Worm (Caenorhabditis elegans) whole organism, late embryonic: ENCODE data around the gene pgph-1.

Source experiments
- ama-1 ChIP-seq: fragments of 150-350 bp; optimal IDR thresholded peaks from 2 replicates; lab custom pipeline; 2014
- ceh-18 ChIP-seq: sonication (generic microtip); optimal IDR thresholded peaks from 2 replicates; lab custom pipeline; 2016; ENCODE audit warnings: missing genetic modification characterization, missing compliant biosample characterization
- dve-1 ChIP-seq: sonication (generic microtip); optimal IDR thresholded peaks from 2 replicates; lab custom pipeline; 2017; ENCODE audit warnings: antibody characterized with exemption, mild to moderate bottlenecking, missing genetic modification characterization, missing compliant biosample characterization
- elt-4 ChIP-seq: sonication (generic microtip); optimal IDR thresholded peaks from 2 replicates; lab custom pipeline; 2016; ENCODE audit warnings: missing genetic modification characterization, missing compliant biosample characterization
- fkh-6 ChIP-seq: sonication (generic microtip); optimal IDR thresholded peaks from 2 replicates; lab custom pipeline; 2016; ENCODE audit warnings: missing genetic modification characterization, missing compliant biosample characterization
- nfya-1 ChIP-seq: sonication (generic microtip); optimal IDR thresholded peaks from 2 replicates; lab custom pipeline; 2017; ENCODE audit warnings: missing genetic modification characterization, mild to moderate bottlenecking, missing compliant biosample characterization, antibody characterized with exemption, moderate library complexity
- rnt-1 ChIP-seq: sonication (generic microtip); optimal IDR thresholded peaks from 2 replicates; lab custom pipeline; 2016; ENCODE audit warnings: missing genetic modification characterization, missing compliant biosample characterization
- unc-86 ChIP-seq: sonication (generic microtip); optimal IDR thresholded peaks from 2 replicates; lab custom pipeline; 2016; ENCODE audit warnings: missing genetic modification characterization, missing compliant biosample characterization

- TF ChIP-seq rnt-1 (tag; lab: Kevin White, UChicago) (no peak), ceh-18 (tag; lab: Kevin White, UChicago) (no peak), nfya-1 (tag; lab: Kevin White, UChicago) (no peak), elt-4 (tag; lab: Kevin White, UChicago) (no peak), dve-1 (no peak), fkh-6 (tag; lab: Kevin White, UChicago) (no peak), ama-1 (lab: Kevin White, UChicago) (no peak), unc-86 (no peak)
Observed at ce11 chrV:5739438-5739837, 13.9 kb downstream of the pgph-1 start.
